Fruit fly (Drosophila melanogaster) whole organism, prepupa: ENCODE results near the gene Pde11.

Source experiments
- Blimp-1 ChIP-seq: fragments of 200-800 bp; sonication (Bioruptor generic); optimal IDR thresholded peaks from 3 replicates; lab custom pipeline; 2017; ENCODE audit warnings: missing biosample characterization, missing genetic modification characterization, mild to moderate bottlenecking, moderate library complexity, missing genetic modification reagents
- CG10669 ChIP-seq: fragments of 200-800 bp; sonication (Bioruptor generic); optimal IDR thresholded peaks from 3 replicates; lab custom pipeline; 2018; ENCODE audit warnings: missing biosample characterization, mild to moderate bottlenecking, missing genetic modification characterization, moderate library complexity
- CG11294 ChIP-seq: fragments of 200-800 bp; sonication (Bioruptor generic); IDR thresholded peaks from 2 replicates; pipeline ENCODE4 v1.3.6; 2022; ENCODE audit warnings: missing biosample characterization, missing genetic modification characterization
- CG11762 ChIP-seq: fragments of 200-800 bp; sonication (Bioruptor generic); optimal IDR thresholded peaks from 3 replicates; lab custom pipeline; 2016; ENCODE audit warnings: missing biosample characterization, missing genetic modification characterization; ENCODE audit not compliant: insufficient read depth
- CG1621 ChIP-seq: fragments of 200-800 bp; sonication (Bioruptor generic); optimal IDR thresholded peaks from 3 replicates; lab custom pipeline; 2018; ENCODE audit warnings: missing biosample characterization, mild to moderate bottlenecking, missing genetic modification characterization
- CG3032 ChIP-seq: fragments of 200-800 bp; optimal IDR thresholded peaks from 2 replicates; lab custom pipeline; 2019; ENCODE audit warnings: missing biosample characterization, mild to moderate bottlenecking, missing genetic modification characterization, moderate library complexity
- CG32006 ChIP-seq: fragments of 200-800 bp; sonication (Bioruptor generic); optimal IDR thresholded peaks from 3 replicates; lab custom pipeline; 2017; ENCODE audit warnings: missing biosample characterization, mild to moderate bottlenecking, missing genetic modification characterization
- CG3919 ChIP-seq: fragments of 200-800 bp; sonication (Bioruptor generic); optimal IDR thresholded peaks from 3 replicates; lab custom pipeline; 2016; ENCODE audit warnings: missing biosample characterization, missing genetic modification characterization
- CG4318 ChIP-seq: fragments of 200-800 bp; sonication (Bioruptor generic); optimal IDR thresholded peaks from 3 replicates; lab custom pipeline; 2017; ENCODE audit warnings: missing biosample characterization, mild to moderate bottlenecking, missing genetic modification characterization
- CG6276 ChIP-seq: fragments of 200-800 bp; sonication (Bioruptor generic); optimal IDR thresholded peaks from 2 replicates; lab custom pipeline; 2017; ENCODE audit warnings: missing biosample characterization, mild to moderate bottlenecking, missing genetic modification characterization
- CG6792 ChIP-seq: fragments of 200-800 bp; sonication (Bioruptor generic); optimal IDR thresholded peaks from 3 replicates; lab custom pipeline; 2016; ENCODE audit warnings: missing biosample characterization, missing genetic modification characterization
- CG6808 ChIP-seq: fragments of 200-800 bp; sonication (Bioruptor generic); optimal IDR thresholded peaks from 3 replicates; lab custom pipeline; 2017; ENCODE audit warnings: missing biosample characterization, missing genetic modification characterization, mild to moderate bottlenecking, moderate library complexity, missing genetic modification reagents
- CG8119 ChIP-seq: fragments of 200-800 bp; sonication (Bioruptor generic); IDR thresholded peaks from 3 replicates; pipeline ENCODE4 v1.3.6; 2022; ENCODE audit warnings: missing biosample characterization, missing genetic modification characterization
- CG8319 ChIP-seq: fragments of 200-800 bp; sonication (Bioruptor generic); optimal IDR thresholded peaks from 3 replicates; lab custom pipeline; 2016; ENCODE audit warnings: missing biosample characterization, missing genetic modification characterization
- CG9139 ChIP-seq: fragments of 200-800 bp; sonication (Bioruptor generic); optimal IDR thresholded peaks from 3 replicates; lab custom pipeline; 2017; ENCODE audit warnings: missing biosample characterization, mild to moderate bottlenecking, missing genetic modification characterization
- Eip93F ChIP-seq: fragments of 200-800 bp; sonication (Bioruptor generic); optimal IDR thresholded peaks from 2 replicates; lab custom pipeline; 2016; ENCODE audit warnings: missing biosample characterization, mild to moderate bottlenecking, missing genetic modification characterization
- Ets96B ChIP-seq: fragments of 200-800 bp; optimal IDR thresholded peaks from 2 replicates; lab custom pipeline; 2019; ENCODE audit warnings: missing biosample characterization, mild to moderate bottlenecking, missing genetic modification characterization, moderate library complexity
- Gug ChIP-seq: fragments of 200-800 bp; sonication (Bioruptor generic); IDR thresholded peaks from 2 replicates; pipeline ENCODE4 v1.3.6; 2022; ENCODE audit warnings: missing biosample characterization, missing genetic modification characterization
- Hr38 ChIP-seq: sonication (Bioruptor generic); optimal IDR thresholded peaks from 2 replicates; lab custom pipeline; 2016; ENCODE audit warnings: missing biosample characterization, missing genetic modification characterization
- Hr39 ChIP-seq: fragments of 200-800 bp; sonication (Bioruptor generic); optimal IDR thresholded peaks from 2 replicates; lab custom pipeline; 2016; ENCODE audit warnings: missing biosample characterization, missing genetic modification characterization
- Hr4 ChIP-seq: fragments of 200-800 bp; sonication (Bioruptor generic); optimal IDR thresholded peaks from 3 replicates; lab custom pipeline; 2016; ENCODE audit warnings: missing biosample characterization, missing genetic modification characterization
- Lpt ChIP-seq: fragments of 200-800 bp; sonication (Bioruptor generic); optimal IDR thresholded peaks from 3 replicates; lab custom pipeline; 2016; ENCODE audit warnings: missing biosample characterization, missing genetic modification characterization
- Met ChIP-seq: fragments of 200-800 bp; sonication (Bioruptor generic); optimal IDR thresholded peaks from 3 replicates; lab custom pipeline; 2016; ENCODE audit warnings: missing biosample characterization, missing genetic modification characterization
- OdsH ChIP-seq: fragments of 200-800 bp; sonication (Bioruptor generic); optimal IDR thresholded peaks from 3 replicates; lab custom pipeline; 2016; ENCODE audit warnings: missing biosample characterization, missing genetic modification characterization
- Smox ChIP-seq: fragments of 200-800 bp; sonication (Bioruptor generic); optimal IDR thresholded peaks from 3 replicates; lab custom pipeline; 2016; ENCODE audit warnings: missing biosample characterization, missing genetic modification characterization
- Sox102F ChIP-seq: fragments of 200-800 bp; sonication (Bioruptor generic); optimal IDR thresholded peaks from 2 replicates; lab custom pipeline; 2016; ENCODE audit warnings: missing biosample characterization, mild to moderate bottlenecking, missing genetic modification characterization
- Sox14 ChIP-seq: fragments of 200-800 bp; sonication (Bioruptor generic); optimal IDR thresholded peaks from 3 replicates; lab custom pipeline; 2016; ENCODE audit warnings: missing biosample characterization, missing genetic modification characterization
- Sox15 ChIP-seq: fragments of 200-800 bp; sonication (Bioruptor generic); optimal IDR thresholded peaks from 3 replicates; lab custom pipeline; 2016; ENCODE audit warnings: missing biosample characterization, missing genetic modification characterization
- achi ChIP-seq: fragments of 200-800 bp; sonication (Bioruptor generic); optimal IDR thresholded peaks from 3 replicates; lab custom pipeline; 2016; ENCODE audit warnings: missing biosample characterization, missing genetic modification characterization
- acj6 ChIP-seq: fragments of 200-800 bp; sonication (Bioruptor generic); optimal IDR thresholded peaks from 3 replicates; lab custom pipeline; 2016; ENCODE audit warnings: missing biosample characterization, missing genetic modification characterization
- dsx ChIP-seq: fragments of 200-800 bp; optimal IDR thresholded peaks from 3 replicates; lab custom pipeline; 2019; ENCODE audit warnings: missing biosample characterization, mild to moderate bottlenecking, missing genetic modification characterization, moderate library complexity; ENCODE audit not compliant: poor library complexity, severe bottlenecking
- eg ChIP-seq: fragments of 200-800 bp; sonication (Bioruptor generic); IDR thresholded peaks from 3 replicates; pipeline ENCODE4 v1.3.6; 2022; ENCODE audit warnings: missing biosample characterization, missing genetic modification characterization
- fd59A ChIP-seq: fragments of 200-800 bp; sonication (Bioruptor generic); optimal IDR thresholded peaks from 2 replicates; lab custom pipeline; 2017; ENCODE audit warnings: missing biosample characterization, mild to moderate bottlenecking, missing genetic modification characterization, missing genetic modification reagents
- fd85E ChIP-seq: fragments of 200-800 bp; sonication (Bioruptor generic); optimal IDR thresholded peaks from 3 replicates; lab custom pipeline; 2016; ENCODE audit warnings: missing biosample characterization, missing genetic modification characterization
- net ChIP-seq: fragments of 200-800 bp; sonication (Bioruptor generic); optimal IDR thresholded peaks from 3 replicates; lab custom pipeline; 2016; ENCODE audit warnings: missing biosample characterization, missing genetic modification characterization
- pdm3 ChIP-seq: fragments of 200-800 bp; sonication (Bioruptor generic); optimal IDR thresholded peaks from 3 replicates; lab custom pipeline; 2016; ENCODE audit warnings: missing biosample characterization, missing genetic modification characterization
- spab ChIP-seq: fragments of 200-800 bp; sonication (Bioruptor generic); optimal IDR thresholded peaks from 2 replicates; lab custom pipeline; 2017; ENCODE audit warnings: missing biosample characterization, mild to moderate bottlenecking, missing genetic modification characterization, missing genetic modification reagents
- ss ChIP-seq, 2 experiments: fragments of 200-800 bp; sonication (Bioruptor generic); optimal IDR thresholded peaks; 2 replicates in 1 of 2; 3 replicates in 1 of 2; lab custom pipeline; 2017 to 2018; ENCODE audit warnings: mild to moderate bottlenecking in 2 of 2, missing biosample characterization in 2 of 2, missing genetic modification characterization in 2 of 2, moderate library complexity in 1 of 2
- svp ChIP-seq: fragments of 200-800 bp; sonication (Bioruptor generic); peaks from one replicate; lab custom pipeline; 2016; ENCODE audit warnings: missing biosample characterization, missing genetic modification characterization
- topi ChIP-seq: fragments of 200-800 bp; sonication (Bioruptor generic); optimal IDR thresholded peaks from 3 replicates; lab custom pipeline; 2016; ENCODE audit warnings: missing biosample characterization, missing genetic modification characterization
- vri ChIP-seq: fragments of 200-800 bp; sonication (Bioruptor generic); optimal IDR thresholded peaks from 3 replicates; lab custom pipeline; 2016; ENCODE audit warnings: missing biosample characterization, mild to moderate bottlenecking, missing genetic modification characterization

Pde11 gene

DNA sequence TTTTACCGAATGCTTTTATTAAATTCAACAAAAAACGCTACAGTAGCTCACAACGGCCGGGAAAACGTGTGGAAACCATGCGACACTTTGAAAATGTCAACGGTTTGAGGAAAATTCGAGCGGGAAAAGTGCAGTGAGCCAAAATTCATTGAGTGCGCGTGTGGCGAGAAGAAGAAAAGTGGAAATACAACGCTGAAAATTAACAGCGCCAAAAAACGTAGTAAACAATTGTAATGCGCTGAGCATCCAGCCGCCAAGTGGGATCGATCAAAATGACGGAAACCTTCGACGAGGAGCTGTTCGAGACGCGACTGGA lies 758 bp upstream of the Pde11 start:
- TF ChIP-seq Hr39 (GFP tag; lab: Kevin White, UChicago): no peak
- no peak for TF ChIP-seq achi (GFP tag; lab: Kevin White, UChicago)
- TF ChIP-seq Met (GFP tag; lab: Kevin White, UChicago): no peak
- no peak for TF ChIP-seq CG3032 (tag; lab: Kevin White, UChicago)
- no peak for TF ChIP-seq Sox14 (GFP tag; lab: Kevin White, UChicago)
- TF ChIP-seq Sox102F (GFP tag; lab: Kevin White, UChicago): no peak
- TF ChIP-seq Sox15 (GFP tag; lab: Kevin White, UChicago): no peak
- no peak for TF ChIP-seq OdsH (GFP tag; lab: Kevin White, UChicago)
- TF ChIP-seq CG8119 (GFP tag; lab: Robert Waterston, UW): no peak
- no peak for TF ChIP-seq CG3919 (GFP tag; lab: Kevin White, UChicago)
- TF ChIP-seq, all 60 proteins: peak for 0

- TF ChIP-seq Hr39 (GFP tag; lab: Kevin White, UChicago) (no peak), Hr38 (GFP tag; lab: Kevin White, UChicago) (no peak), CG6276 (GFP tag; lab: Kevin White, UChicago) (no peak), spab (GFP tag; lab: Kevin White, UChicago) (no peak), CG11762 (GFP tag; lab: Kevin White, UChicago) (no peak), Hr4 (GFP tag; lab: Kevin White, UChicago) (peak; percentile 15), Ets96B (tag; lab: Kevin White, UChicago) (no peak), svp (GFP tag; lab: Kevin White, UChicago) (no peak)
These were observed 5.5 kb downstream of the Pde11 start for dm6 chr2L:18584617-18585016.

DNA sequence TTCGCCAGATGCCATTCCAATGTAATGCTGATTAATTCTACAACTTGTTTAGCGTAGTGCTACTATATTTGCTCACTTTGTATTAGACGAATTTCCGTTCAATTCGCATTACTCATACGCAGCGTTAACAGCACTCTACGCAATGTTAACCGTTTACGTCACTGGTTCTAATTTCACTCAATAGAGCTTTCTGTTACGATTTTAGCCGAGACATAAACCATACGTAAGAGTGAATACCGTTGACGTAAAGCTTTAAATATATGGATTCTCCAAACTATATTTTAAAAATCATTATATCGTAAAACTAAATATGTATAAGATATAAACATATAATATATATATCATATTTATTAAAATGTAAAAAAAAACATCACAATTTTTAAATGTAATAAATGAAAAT lies 13.9 kb downstream of the Pde11 start:
- no peak for TF ChIP-seq Blimp-1 (GFP tag; lab: Kevin White, UChicago)
- TF ChIP-seq CG1621 (tag; lab: Kevin White, UChicago): no peak
- TF ChIP-seq acj6: no peak
- TF ChIP-seq vri (GFP tag; lab: Kevin White, UChicago): no peak
- TF ChIP-seq Hr39 (GFP tag; lab: Kevin White, UChicago): no peak
- TF ChIP-seq dsx (GFP tag; lab: Kevin White, UChicago): no peak
- no peak for TF ChIP-seq eg (GFP tag; lab: Robert Waterston, UW)
- no peak for TF ChIP-seq topi

- TF ChIP-seq Hr39 (GFP tag; lab: Kevin White, UChicago) (no peak), Lpt (GFP tag; lab: Kevin White, UChicago) (peak; percentile 81), CG1621 (tag; lab: Kevin White, UChicago) (peak; percentile 71), CG9139 (GFP tag; lab: Kevin White, UChicago) (peak; percentile 91), CG6792 (GFP tag; lab: Kevin White, UChicago) (no peak), dsx (GFP tag; lab: Kevin White, UChicago) (peak; percentile 50), fd85E (GFP tag; lab: Kevin White, UChicago) (no peak), fd59A (GFP tag; lab: Kevin White, UChicago) (no peak), Hr4 (GFP tag; lab: Kevin White, UChicago) (no peak), CG8319 (GFP tag; lab: Kevin White, UChicago) (no peak), achi (GFP tag; lab: Kevin White, UChicago) (no peak), pdm3 (peak; percentile 14), CG4318 (no peak), CG10669 (GFP tag; lab: Kevin White, UChicago) (no peak), Smox (GFP tag; lab: Kevin White, UChicago) (no peak), eg (GFP tag; lab: Robert Waterston, UW) (peak; percentile 81), net (GFP tag; lab: Kevin White, UChicago) (peak; percentile 76), spab (GFP tag; lab: Kevin White, UChicago) (peak; percentile 67), acj6 (no peak), ss (GFP tag; optimal IDR thresholded peaks at IDR 0.05; lab: Kevin White, UChicago) (peak; percentile 88 to 91), CG11762 (GFP tag; lab: Kevin White, UChicago) (peak; percentile 11), Met (GFP tag; lab: Kevin White, UChicago) (peak; percentile 46), CG32006 (peak; percentile 29), CG11294 (peak; percentile 26; the same call in 1 of the 2 replicates), OdsH (GFP tag; lab: Kevin White, UChicago) (no peak), Gug (GFP tag; lab: Robert Waterston, UW) (peak; percentile 46; the same call in 1 of the 2 replicates), Eip93F (peak; percentile 17), Sox15 (GFP tag; lab: Kevin White, UChicago) (no peak), Ets96B (tag; lab: Kevin White, UChicago) (peak; percentile 44), topi (peak; percentile 7), Blimp-1 (GFP tag; lab: Kevin White, UChicago) (peak; percentile 29), CG8119 (GFP tag; lab: Robert Waterston, UW) (peak; percentile 66; the same call in 1 of the 3 replicates), CG6808 (GFP tag; lab: Kevin White, UChicago) (peak; percentile 80)
These were observed 17.6 kb downstream of the Pde11 start for dm6 chr2L:18572428-18573136.
